Fruit fly (Drosophila melanogaster): ENCODE results near the gene Tk.

- no peak for TF ChIP-seq CG4424 (GFP tag; optimal IDR thresholded peaks at IDR 0.05)
- no peak for TF ChIP-seq Mad (GFP tag; optimal IDR thresholded peaks at IDR 0.05)
- no peak for TF ChIP-seq CG9437 (GFP tag; optimal IDR thresholded peaks at IDR 0.05)
- no peak for TF ChIP-seq inv (GFP tag; IDR thresholded peaks at IDR 0.05; ENCODE audit: partially characterized antibody)
- TF ChIP-seq row (GFP tag; IDR thresholded peaks at IDR 0.05) = no peak
- TF ChIP-seq sd (tag; optimal IDR thresholded peaks at IDR 0.05) = peak; percentile 93
- peak; percentile 69 for TF ChIP-seq cwo (GFP tag; optimal IDR thresholded peaks at IDR 0.05)
- TF ChIP-seq YL-1 (GFP tag; optimal IDR thresholded peaks at IDR 0.05) = no peak
- TF ChIP-seq CG16863 (GFP tag; optimal IDR thresholded peaks at IDR 0.05) = no peak
- TF ChIP-seq CG1602 (GFP tag; optimal IDR thresholded peaks at IDR 0.05) = no peak
- no peak for TF ChIP-seq CG32532 (GFP tag; IDR thresholded peaks at IDR 0.05)
- no peak for TF ChIP-seq Hmx (GFP tag; optimal IDR thresholded peaks at IDR 0.05)
- TF ChIP-seq abd-A (tag; optimal IDR thresholded peaks at IDR 0.05) = no peak
- no peak for TF ChIP-seq D (optimal IDR thresholded peaks at IDR 0.05)
- TF ChIP-seq D (GFP tag; optimal IDR thresholded peaks at IDR 0.05) = no peak
Observed at dm6 chr3R:11968030-11968753, 37.1 kb downstream of the Tk start.
